Worm (Caenorhabditis elegans) whole organism, midembryonic: ENCODE measurements around the gene gpcp-2.

Source experiments
- T22C8.4 ChIP-seq: fragments of 200-800 bp; sonication (Bioruptor generic); IDR thresholded peaks from 2 replicates; pipeline ENCODE4 v1.3.6; 2022; ENCODE audit warnings: missing genetic modification characterization, missing compliant biosample characterization
- cog-1 ChIP-seq: sonication (generic microtip); optimal IDR thresholded peaks from 2 replicates; lab custom pipeline; 2016; ENCODE audit warnings: missing genetic modification characterization, missing compliant biosample characterization
- flt-1 ChIP-seq: fragments of 200-800 bp; sonication (Bioruptor generic); IDR thresholded peaks from 2 replicates; pipeline ENCODE4 v1.3.6; 2022; ENCODE audit warnings: missing genetic modification characterization, missing compliant biosample characterization
- klf-2 ChIP-seq: fragments of 200-800 bp; sonication (Bioruptor generic); conservative IDR thresholded peaks from 2 replicates; pipeline ENCODE4 v1.3.6; 2022; ENCODE audit warnings: missing genetic modification reagents, missing genetic modification characterization, missing compliant biosample characterization
- med-1 ChIP-seq: sonication (generic microtip); optimal IDR thresholded peaks from 2 replicates; lab custom pipeline; 2017; ENCODE audit warnings: missing genetic modification characterization, mild to moderate bottlenecking, missing compliant biosample characterization, antibody characterized with exemption, missing genetic modification reagents; ENCODE audit not compliant: insufficient read depth
- ref-1 ChIP-seq: fragments of 200-800 bp; sonication (Bioruptor generic); conservative IDR thresholded peaks from 2 replicates; pipeline ENCODE4 v1.3.6; 2022; ENCODE audit warnings: missing genetic modification reagents, missing genetic modification characterization, missing compliant biosample characterization
- tab-1 ChIP-seq: fragments of 200-800 bp; sonication (Bioruptor generic); IDR thresholded peaks from 2 replicates; pipeline ENCODE4 v1.3.6; 2022; ENCODE audit warnings: missing genetic modification characterization, missing compliant biosample characterization
- ztf-23 ChIP-seq: fragments of 200-800 bp; sonication (Bioruptor generic); IDR thresholded peaks from 2 replicates; pipeline ENCODE4 v1.3.6; 2022; ENCODE audit warnings: missing genetic modification reagents, missing genetic modification characterization, missing compliant biosample characterization
- ztf-29 ChIP-seq: fragments of 200-800 bp; sonication (Bioruptor generic); IDR thresholded peaks from 2 replicates; pipeline ENCODE4 v1.3.6; 2022; ENCODE audit warnings: missing genetic modification reagents, missing genetic modification characterization, missing compliant biosample characterization

gpcp-2 gene

ce11 chrII:8093914-8094313 is 20.7 kb upstream of the gpcp-2 start:
- TF ChIP-seq tab-1 (GFP tag; lab: Robert Waterston, UW) (no peak), flt-1 (GFP tag; lab: Robert Waterston, UW) (no peak)

- TF ChIP-seq T22C8.4 (GFP tag; lab: Robert Waterston, UW) (no peak), ref-1 (GFP tag; lab: Robert Waterston, UW) (no peak), ztf-29 (GFP tag; lab: Robert Waterston, UW) (no peak), med-1 (no peak), ztf-23 (GFP tag; lab: Robert Waterston, UW) (no peak), tab-1 (GFP tag; lab: Robert Waterston, UW) (no peak), flt-1 (GFP tag; lab: Robert Waterston, UW) (no peak), klf-2 (no peak), cog-1 (tag; lab: Kevin White, UChicago) (no peak)
Measured at ce11 chrII:8093283-8093682, 20.1 kb upstream of the gpcp-2 start.

ce11 chrII:8092537-8092936 is 19.4 kb upstream of the gpcp-2 start, which contains the start of gene ltd-1:
Gene ltd-1, minus strand, starts transcription at chrII:8092754.
- TF ChIP-seq ztf-29 (GFP tag; lab: Robert Waterston, UW): no peak
- no peak for TF ChIP-seq ref-1 (GFP tag; lab: Robert Waterston, UW)
- TF ChIP-seq cog-1 (tag; lab: Kevin White, UChicago): no peak
- no peak for TF ChIP-seq tab-1 (GFP tag; lab: Robert Waterston, UW)
- TF ChIP-seq med-1: no peak
- TF ChIP-seq klf-2: no peak
- no peak for TF ChIP-seq T22C8.4 (GFP tag; lab: Robert Waterston, UW)
- TF ChIP-seq ztf-23 (GFP tag; lab: Robert Waterston, UW): no peak
- TF ChIP-seq flt-1 (GFP tag; lab: Robert Waterston, UW): no peak

- TF ChIP-seq ztf-29 (GFP tag; lab: Robert Waterston, UW): no peak
- no peak for TF ChIP-seq flt-1 (GFP tag; lab: Robert Waterston, UW)
- no peak for TF ChIP-seq ref-1 (GFP tag; lab: Robert Waterston, UW)
- TF ChIP-seq cog-1 (tag; lab: Kevin White, UChicago): no peak
- no peak for TF ChIP-seq klf-2
- TF ChIP-seq ztf-23 (GFP tag; lab: Robert Waterston, UW): no peak
- TF ChIP-seq tab-1 (GFP tag; lab: Robert Waterston, UW): no peak
Measured at ce11 chrII:8091528-8091927, 18.4 kb upstream of the gpcp-2 start.

- TF ChIP-seq ref-1 (GFP tag; lab: Robert Waterston, UW) (no peak), T22C8.4 (GFP tag; lab: Robert Waterston, UW) (no peak), cog-1 (tag; lab: Kevin White, UChicago) (no peak), ztf-23 (GFP tag; lab: Robert Waterston, UW) (no peak), klf-2 (no peak), flt-1 (GFP tag; lab: Robert Waterston, UW) (no peak), ztf-29 (GFP tag; lab: Robert Waterston, UW) (no peak), tab-1 (GFP tag; lab: Robert Waterston, UW) (no peak), med-1 (no peak)
Measured at ce11 chrII:8086803-8087202, 13.6 kb upstream of the gpcp-2 start, which contains the start of gene K02C4.3. Gene K02C4.3, minus strand, starts transcription at chrII:8086853.

- no peak for TF ChIP-seq cog-1 (tag; lab: Kevin White, UChicago)
Measured at ce11 chrII:8078041-8078440, 4.9 kb upstream of the gpcp-2 start, which contains the start of gene K02C4.5. Gene K02C4.5, plus strand, starts transcription at chrII:8078435.

- peak; percentile 68 for TF ChIP-seq ref-1 (GFP tag; lab: Robert Waterston, UW)
- TF ChIP-seq tab-1 (GFP tag; lab: Robert Waterston, UW): peak; percentile 84
- peak; percentile 60; the same call in 1 of the 2 replicates for TF ChIP-seq ztf-23 (GFP tag; lab: Robert Waterston, UW)
- TF ChIP-seq cog-1 (tag; lab: Kevin White, UChicago): peak; percentile 47
- peak; percentile 71 for TF ChIP-seq T22C8.4 (GFP tag; lab: Robert Waterston, UW)
- TF ChIP-seq flt-1 (GFP tag; lab: Robert Waterston, UW): peak; percentile 93
- peak; percentile 44; the same call in 1 of the 2 replicates for TF ChIP-seq klf-2
- peak; percentile 80 for TF ChIP-seq ztf-29 (GFP tag; lab: Robert Waterston, UW)
- TF ChIP-seq med-1: peak; percentile 44
Measured at ce11 chrII:8075324-8075810, 2.2 kb upstream of the gpcp-2 start, which contains the start of gene K02C4.2. Gene K02C4.2, plus strand, starts transcription at chrII:8075760.

- TF ChIP-seq med-1 (no peak), tab-1 (GFP tag; lab: Robert Waterston, UW) (no peak), T22C8.4 (GFP tag; lab: Robert Waterston, UW) (no peak), ztf-29 (GFP tag; lab: Robert Waterston, UW) (no peak), klf-2 (no peak), ref-1 (GFP tag; lab: Robert Waterston, UW) (no peak), cog-1 (tag; lab: Kevin White, UChicago) (no peak), ztf-23 (GFP tag; lab: Robert Waterston, UW) (no peak)
Measured at ce11 chrII:8074058-8074457, 884 bp upstream of the gpcp-2 start.

- TF ChIP-seq cog-1 (tag; lab: Kevin White, UChicago) (peak; percentile 28), ztf-23 (GFP tag; lab: Robert Waterston, UW) (no peak)
Measured at ce11 chrII:8071801-8072544, 1.2 kb downstream of the gpcp-2 start.
